Fruit fly (Drosophila melanogaster) whole organism, wandering third instar larva: ENCODE results near the gene eIF2Bbeta.

Experiments used
- Abd-B ChIP-seq: fragments of >200 bp; optimal IDR thresholded peaks from 2 replicates; lab custom pipeline; 2017; ENCODE audit warnings: missing biosample characterization, missing genetic modification characterization
- CG32264 ChIP-seq: fragments of 200-800 bp; sonication (Bioruptor generic); optimal IDR thresholded peaks from 2 replicates; lab custom pipeline; 2016; ENCODE audit warnings: missing biosample characterization, missing genetic modification characterization
- CG9705 ChIP-seq: fragments of 200-800 bp; sonication (Bioruptor generic); optimal IDR thresholded peaks from 2 replicates; lab custom pipeline; 2018; ENCODE audit warnings: missing biosample characterization, mild to moderate bottlenecking, missing genetic modification characterization
- CrebA ChIP-seq: fragments of 200-800 bp; sonication (Bioruptor generic); optimal IDR thresholded peaks from 2 replicates; lab custom pipeline; 2016; ENCODE audit warnings: missing biosample characterization, mild to moderate bottlenecking, missing genetic modification characterization, borderline replicate concordance
- Dfd ChIP-seq: fragments of >200 bp; optimal IDR thresholded peaks from 2 replicates; lab custom pipeline; 2017; ENCODE audit warnings: missing biosample characterization, missing genetic modification characterization
- Dif ChIP-seq: fragments of 200-275, 200-300 bp; sonication (Bioruptor generic); optimal IDR thresholded peaks from 2 replicates; lab custom pipeline; 2018; ENCODE audit warnings: missing biosample characterization, missing genetic modification characterization; ENCODE audit not compliant: partially characterized antibody
- GATAd ChIP-seq: sonication (Bioruptor generic); optimal IDR thresholded peaks from 2 replicates; lab custom pipeline; 2016; ENCODE audit warnings: missing biosample characterization, missing genetic modification characterization
- HLH106 ChIP-seq: fragments of 200-800 bp; optimal IDR thresholded peaks from 3 replicates; lab custom pipeline; 2019; ENCODE audit warnings: missing biosample characterization, mild to moderate bottlenecking, missing genetic modification characterization, moderate library complexity
- Hnf4 ChIP-seq: fragments of 200-800 bp; sonication (Bioruptor generic); optimal IDR thresholded peaks from 2 replicates; lab custom pipeline; 2016; ENCODE audit warnings: missing biosample characterization, mild to moderate bottlenecking, missing genetic modification characterization
- Hr78 ChIP-seq: fragments of >200 bp; optimal IDR thresholded peaks from 2 replicates; lab custom pipeline; 2017; ENCODE audit warnings: missing biosample characterization, missing genetic modification characterization
- Hr83 ChIP-seq: fragments of 200-300 bp; sonication (Bioruptor generic); optimal IDR thresholded peaks from 2 replicates; lab custom pipeline; 2016; ENCODE audit warnings: missing biosample characterization, mild to moderate bottlenecking, missing genetic modification characterization, moderate library complexity; ENCODE audit not compliant: poor library complexity, severe bottlenecking
- Jra ChIP-seq: sonication (Bioruptor generic); optimal IDR thresholded peaks from 2 replicates; lab custom pipeline; 2016; ENCODE audit warnings: missing biosample characterization, missing genetic modification characterization
- Mio ChIP-seq: sonication (Bioruptor generic); optimal IDR thresholded peaks from 2 replicates; lab custom pipeline; 2016; ENCODE audit warnings: missing biosample characterization, missing genetic modification characterization
- Myc ChIP-seq: fragments of >200 bp; optimal IDR thresholded peaks from 2 replicates; lab custom pipeline; 2017
- N ChIP-seq: fragments of >200 bp; optimal IDR thresholded peaks from 2 replicates; lab custom pipeline; 2018; ENCODE audit warnings: missing biosample characterization, missing external identifiers, missing genetic modification characterization
- Rel ChIP-seq, 2 experiments: fragments of 200-800 bp; sonication (Bioruptor generic) in 1 of 2; optimal IDR thresholded peaks; 2 replicates in 1 of 2; 3 replicates in 1 of 2; lab custom pipeline; 2016 to 2019; ENCODE audit warnings: mild to moderate bottlenecking in 2 of 2, missing biosample characterization in 2 of 2, missing genetic modification characterization in 2 of 2, moderate library complexity in 1 of 2
- Sp1 ChIP-seq: fragments of 200-800 bp; sonication (Bioruptor generic); optimal IDR thresholded peaks from 3 replicates; lab custom pipeline; 2019; ENCODE audit warnings: missing biosample characterization, mild to moderate bottlenecking, missing genetic modification characterization, moderate library complexity
- Vsx2 ChIP-seq: fragments of 200-300, 225-300 bp; sonication (Bioruptor generic); optimal IDR thresholded peaks from 2 replicates; lab custom pipeline; 2018; ENCODE audit warnings: missing biosample characterization, missing genetic modification characterization; ENCODE audit not compliant: partially characterized antibody
- br ChIP-seq: fragments of 200-800 bp; sonication (Bioruptor generic); optimal IDR thresholded peaks from 2 replicates; lab custom pipeline; 2016; ENCODE audit warnings: missing biosample characterization, missing genetic modification characterization
- brk ChIP-seq: fragments of 200-800 bp; sonication (Bioruptor generic); optimal IDR thresholded peaks from 2 replicates; lab custom pipeline; 2016; ENCODE audit warnings: missing biosample characterization, mild to moderate bottlenecking, missing genetic modification characterization
- dl ChIP-seq, 2 experiments: fragments of 175-275, 200-275 bp in 1 of 2; fragments of 200-275 bp in 1 of 2; sonication (Bioruptor generic); optimal IDR thresholded peaks; lab custom pipeline; 2018; ENCODE audit warnings: mild to moderate bottlenecking in 2 of 2, missing biosample characterization in 2 of 2, missing genetic modification characterization in 2 of 2, moderate library complexity in 2 of 2; ENCODE audit not compliant: partially characterized antibody in 2 of 2, insufficient read depth in 1 of 2
- dsf ChIP-seq: sonication (Bioruptor generic); optimal IDR thresholded peaks from 2 replicates; lab custom pipeline; 2016; ENCODE audit warnings: missing biosample characterization, missing genetic modification characterization, borderline replicate concordance
- ey ChIP-seq: fragments of 200-800 bp; sonication (Bioruptor generic); optimal IDR thresholded peaks from 2 replicates; lab custom pipeline; 2016; ENCODE audit warnings: missing biosample characterization, missing genetic modification characterization
- foxo ChIP-seq, 2 experiments: fragments of 200-800 bp; sonication (Bioruptor generic); optimal IDR thresholded peaks; 2 replicates in 1 of 2; 3 replicates in 1 of 2; lab custom pipeline; 2016 to 2017; ENCODE audit warnings: missing biosample characterization in 2 of 2, missing genetic modification characterization in 2 of 2
- fru ChIP-seq: fragments of 200-800 bp; sonication (Bioruptor generic); optimal IDR thresholded peaks from 3 replicates; lab custom pipeline; 2016; ENCODE audit warnings: missing biosample characterization, mild to moderate bottlenecking, missing genetic modification characterization
- h ChIP-seq: fragments of 200-800 bp; sonication (Bioruptor generic); optimal IDR thresholded peaks from 3 replicates; lab custom pipeline; 2016; ENCODE audit warnings: missing biosample characterization, mild to moderate bottlenecking, missing genetic modification characterization
- jim ChIP-seq: fragments of 175-275, 200-325 bp; sonication (Bioruptor generic); optimal IDR thresholded peaks from 2 replicates; lab custom pipeline; 2016; ENCODE audit warnings: missing biosample characterization, mild to moderate bottlenecking, missing genetic modification characterization
- lola ChIP-seq: fragments of >200 bp; optimal IDR thresholded peaks from 2 replicates; lab custom pipeline; 2017; ENCODE audit warnings: missing biosample characterization, missing genetic modification characterization
- pan ChIP-seq: fragments of >200 bp; optimal IDR thresholded peaks from 2 replicates; lab custom pipeline; 2017
- psq ChIP-seq: fragments of 200-800 bp; sonication (Bioruptor generic); optimal IDR thresholded peaks from 3 replicates; lab custom pipeline; 2017; ENCODE audit warnings: missing biosample characterization, mild to moderate bottlenecking, missing genetic modification characterization, moderate library complexity
- rgr ChIP-seq: fragments of 200-800 bp; sonication (Bioruptor generic); optimal IDR thresholded peaks from 3 replicates; lab custom pipeline; 2016; ENCODE audit warnings: missing biosample characterization, mild to moderate bottlenecking, missing genetic modification characterization
- sage ChIP-seq: fragments of 200-800 bp; sonication (Bioruptor generic); optimal IDR thresholded peaks from 2 replicates; lab custom pipeline; 2016; ENCODE audit warnings: missing biosample characterization, mild to moderate bottlenecking, missing genetic modification characterization
- sv ChIP-seq: fragments of 200-800 bp; sonication (Bioruptor generic); optimal IDR thresholded peaks from 3 replicates; lab custom pipeline; 2016; ENCODE audit warnings: missing biosample characterization, missing genetic modification characterization
- tai ChIP-seq: sonication (Bioruptor generic); optimal IDR thresholded peaks from 2 replicates; lab custom pipeline; 2016; ENCODE audit warnings: missing biosample characterization, missing genetic modification characterization
- usp ChIP-seq: fragments of >200 bp; optimal IDR thresholded peaks from 2 replicates; lab custom pipeline; 2017; ENCODE audit warnings: missing biosample characterization, missing genetic modification characterization
- woc ChIP-seq: sonication (Bioruptor generic); optimal IDR thresholded peaks from 2 replicates; lab custom pipeline; 2016; ENCODE audit warnings: missing biosample characterization, mild to moderate bottlenecking, missing genetic modification characterization

Gene eIF2Bbeta

DNA sequence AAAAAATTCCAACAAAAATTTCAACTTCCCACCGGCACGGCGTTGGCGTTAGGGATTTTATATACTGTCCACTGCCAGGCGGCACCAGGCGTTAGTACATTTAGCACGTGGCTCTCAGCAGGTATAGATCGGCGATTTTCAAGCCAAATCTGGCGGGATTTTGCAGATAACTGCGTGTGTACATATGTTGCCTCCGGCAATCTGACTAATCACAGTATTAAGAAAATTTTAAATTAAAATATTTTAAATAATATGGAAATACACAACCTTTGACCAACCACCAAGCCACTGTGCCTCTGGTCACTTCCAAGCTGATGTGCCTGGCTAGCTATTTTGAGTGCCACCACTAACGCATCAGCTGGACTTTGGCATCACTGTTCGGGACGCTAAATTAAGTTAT, 27.8 kb downstream of the eIF2Bbeta start, which contains the start of the genes ttm50 and CG2712 (continued):
- peak; percentile 65 for TF ChIP-seq CG9705 (GFP tag; lab: Kevin White, UChicago)

dm6 chrX:2738663-2739062, 34.3 kb downstream of the eIF2Bbeta start, which contains the start of gene crm:
Gene crm (minus strand): TSS chrX:2738773.
- TF ChIP-seq Rel (GFP tag; optimal IDR thresholded peaks at IDR 0.05; lab: Kevin White, UChicago) (no peak), Rel (tag; optimal IDR thresholded peaks at IDR 0.05; lab: Kevin White, UChicago) (peak; percentile 5), woc (GFP tag; lab: Kevin White, UChicago) (peak; percentile 39), Myc (lab: Kevin White, UChicago) (peak; percentile 94), fru (GFP tag; lab: Kevin White, UChicago) (no peak)
- TF ChIP-seq, all 38 proteins: peak for 3

dm6 chrX:2740084-2740483, 35.7 kb downstream of the eIF2Bbeta start, which contains the start of gene kirre:
Gene kirre (plus strand): TSS chrX:2740384.
- TF ChIP-seq lola (GFP tag; lab: Kevin White, UChicago) (no peak), dl (GFP tag; optimal IDR thresholded peaks at IDR 0.05; lab: Kevin White, UChicago; ENCODE audit: insufficient read depth in 1 of 2, partially characterized antibody in 2 of 2) (no peak), h (no peak), pan (lab: Kevin White, UChicago) (no peak), foxo (GFP tag; optimal IDR thresholded peaks at IDR 0.05; lab: Kevin White, UChicago) (no peak), psq (GFP tag; lab: Kevin White, UChicago) (no peak), jim (no peak), Jra (GFP tag; lab: Kevin White, UChicago) (no peak), fru (GFP tag; lab: Kevin White, UChicago) (no peak), ey (GFP tag; lab: Kevin White, UChicago) (no peak), Abd-B (no peak), Mio (no peak), Rel (GFP tag; optimal IDR thresholded peaks at IDR 0.05; lab: Kevin White, UChicago) (no peak), Rel (tag; optimal IDR thresholded peaks at IDR 0.05; lab: Kevin White, UChicago) (no peak), woc (GFP tag; lab: Kevin White, UChicago) (no peak), CrebA (GFP tag; lab: Kevin White, UChicago) (no peak), Dfd (GFP tag; lab: Kevin White, UChicago) (no peak), usp (no peak), N (GFP tag; lab: Kevin White, UChicago) (no peak), Dif (GFP tag; lab: Kevin White, UChicago) (no peak), Hr83 (GFP tag; lab: Kevin White, UChicago) (no peak)

DNA sequence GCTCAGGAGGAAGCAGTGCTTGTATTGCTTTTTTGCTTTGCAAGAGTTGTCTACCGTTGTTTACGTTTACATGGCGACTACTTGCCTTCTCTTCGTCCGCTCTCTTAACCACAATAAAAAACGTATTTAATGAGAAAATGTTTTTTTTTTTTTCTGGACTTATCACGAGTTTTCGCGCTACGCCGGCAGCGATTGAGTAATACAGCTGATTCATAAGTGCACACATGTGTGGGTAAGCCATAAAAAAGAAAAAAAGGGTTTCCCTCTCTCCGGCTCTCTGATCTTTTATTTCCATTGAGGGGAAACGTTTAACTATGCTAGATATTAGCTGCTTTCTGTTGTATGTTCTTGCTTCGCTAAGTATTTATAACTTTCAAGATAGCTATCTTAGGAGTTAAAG, 37.7 kb downstream of the eIF2Bbeta start:
- TF ChIP-seq h (no peak), HLH106 (tag; lab: Kevin White, UChicago) (no peak), Dif (GFP tag; lab: Kevin White, UChicago) (no peak), Hnf4 (GFP tag; lab: Kevin White, UChicago) (no peak), Abd-B (no peak), Hr78 (no peak), Mio (no peak), fru (GFP tag; lab: Kevin White, UChicago) (no peak), jim (no peak), CG32264 (GFP tag; lab: Kevin White, UChicago) (no peak), Vsx2 (GFP tag; lab: Kevin White, UChicago) (no peak), N (GFP tag; lab: Kevin White, UChicago) (no peak), woc (GFP tag; lab: Kevin White, UChicago) (no peak), lola (GFP tag; lab: Kevin White, UChicago) (no peak), Jra (GFP tag; lab: Kevin White, UChicago) (no peak), Dfd (GFP tag; lab: Kevin White, UChicago) (no peak), pan (lab: Kevin White, UChicago) (no peak)

DNA sequence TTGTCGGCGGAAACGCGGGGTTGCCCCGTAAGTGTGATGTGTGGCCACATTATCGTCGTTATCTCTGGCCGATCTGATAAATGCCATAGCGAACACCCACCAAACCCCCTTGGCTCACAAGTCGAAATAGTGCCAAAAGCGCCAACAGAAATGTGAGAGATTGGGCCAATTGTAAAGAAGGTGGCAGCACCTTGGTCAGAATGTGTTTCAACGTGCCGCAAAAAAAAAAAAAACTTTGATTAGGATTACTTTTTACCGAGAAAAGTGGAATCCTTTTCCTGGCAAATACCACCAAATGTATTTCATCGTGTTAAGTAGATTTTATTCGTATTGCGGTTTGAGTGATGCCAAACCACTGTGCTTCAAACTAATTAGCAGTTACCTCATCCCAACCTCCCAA, 38.6 kb downstream of the eIF2Bbeta start:
- TF ChIP-seq Myc (lab: Kevin White, UChicago) (no peak), CG32264 (GFP tag; lab: Kevin White, UChicago) (no peak), pan (lab: Kevin White, UChicago) (no peak), br (GFP tag; lab: Kevin White, UChicago) (peak; percentile 54), N (GFP tag; lab: Kevin White, UChicago) (no peak), dsf (GFP tag; lab: Kevin White, UChicago) (no peak), Vsx2 (GFP tag; lab: Kevin White, UChicago) (no peak), Hr78 (no peak), fru (GFP tag; lab: Kevin White, UChicago) (peak; percentile 55), tai (GFP tag; lab: Kevin White, UChicago) (no peak), lola (GFP tag; lab: Kevin White, UChicago) (no peak), GATAd (GFP tag; lab: Kevin White, UChicago) (no peak), ey (GFP tag; lab: Kevin White, UChicago) (peak; percentile 56), sv (peak; percentile 62), h (peak; percentile 72), Dif (GFP tag; lab: Kevin White, UChicago) (no peak), Abd-B (no peak), foxo (GFP tag; optimal IDR thresholded peaks at IDR 0.05; lab: Kevin White, UChicago) (peak in 1 of 2 experiments; percentile 75), Dfd (GFP tag; lab: Kevin White, UChicago) (no peak), rgr (GFP tag; lab: Kevin White, UChicago) (peak; percentile 70), brk (no peak), HLH106 (tag; lab: Kevin White, UChicago) (no peak), Sp1 (GFP tag; lab: Kevin White, UChicago) (no peak), Mio (no peak), psq (GFP tag; lab: Kevin White, UChicago) (peak; percentile 31), Jra (GFP tag; lab: Kevin White, UChicago) (no peak), Hr83 (GFP tag; lab: Kevin White, UChicago) (no peak), sage (GFP tag; lab: Kevin White, UChicago) (no peak), Hnf4 (GFP tag; lab: Kevin White, UChicago) (no peak)
